Worm (Caenorhabditis elegans): ENCODE data around the gene W02D7.11.

- no peak for TF ChIP-seq sea-1 (GFP tag; conservative IDR thresholded peaks at IDR 0.05)
- TF ChIP-seq aly-1 (tag; optimal IDR thresholded peaks at IDR 0.05) = no peak
- no peak for TF ChIP-seq flt-1 (GFP tag; IDR thresholded peaks at IDR 0.05)
- TF ChIP-seq pes-1 (GFP tag; IDR thresholded peaks at IDR 0.05) = no peak
- TF ChIP-seq F13C5.2 (tag; optimal IDR thresholded peaks at IDR 0.05) = no peak
- TF ChIP-seq ama-1 (optimal IDR thresholded peaks at IDR 0.05) = no peak
- no peak for TF ChIP-seq tbx-37 (GFP tag; conservative IDR thresholded peaks at IDR 0.05)
- TF ChIP-seq ets-7 (tag; optimal IDR thresholded peaks at IDR 0.05) = no peak
- TF ChIP-seq ceh-13 (GFP tag; optimal IDR thresholded peaks at IDR 0.05) = no peak
- no peak for TF ChIP-seq hnd-1 (tag; optimal IDR thresholded peaks at IDR 0.05)
- no peak for TF ChIP-seq tra-4 (tag; optimal IDR thresholded peaks at IDR 0.05)
- TF ChIP-seq B0310.2 (tag; optimal IDR thresholded peaks at IDR 0.05) = no peak
- TF ChIP-seq ceh-36 (tag; optimal IDR thresholded peaks at IDR 0.05) = no peak
These were observed 47.1 kb upstream of the W02D7.11 start, which contains the start of gene srsx-22 for ce11 chrV:8351371-8351770.
